Worm (Caenorhabditis elegans) whole organism, young adult: Measurements from ENCODE around the gene C35D10.12.

Source experiments
- B0035.1 ChIP-seq: sonication (generic microtip); optimal IDR thresholded peaks from 2 replicates; lab custom pipeline; 2016; ENCODE audit warnings: missing genetic modification characterization, mild to moderate bottlenecking, missing compliant biosample characterization, missing genotype, missing genetic modification reagents
- B0261.1 ChIP-seq: sonication (generic microtip); optimal IDR thresholded peaks from 2 replicates; lab custom pipeline; 2016; ENCODE audit warnings: mild to moderate bottlenecking, missing genetic modification characterization, moderate library complexity, missing compliant biosample characterization
- F10E7.11 ChIP-seq: sonication (generic microtip); optimal IDR thresholded peaks from 2 replicates; lab custom pipeline; 2017; ENCODE audit warnings: mild to moderate bottlenecking, missing genetic modification characterization, moderate library complexity, missing compliant biosample characterization
- F22D6.2 ChIP-seq: sonication (generic microtip); optimal IDR thresholded peaks from 2 replicates; lab custom pipeline; 2016; ENCODE audit warnings: mild to moderate bottlenecking, missing genetic modification characterization, missing compliant biosample characterization
- F49E8.2 ChIP-seq: sonication (generic microtip); optimal IDR thresholded peaks from 3 replicates; lab custom pipeline; 2017; ENCODE audit warnings: missing genetic modification characterization, mild to moderate bottlenecking, missing compliant biosample characterization, antibody characterized with exemption, moderate library complexity; ENCODE audit not compliant: insufficient read depth
- T07F8.4 ChIP-seq: sonication (generic microtip); optimal IDR thresholded peaks from 2 replicates; lab custom pipeline; 2016; ENCODE audit warnings: mild to moderate bottlenecking, missing genetic modification characterization, moderate library complexity, missing compliant biosample characterization
- Y56A3A.18 ChIP-seq: fragments of 200-800 bp; sonication (Bioruptor generic); IDR thresholded peaks from 2 replicates; pipeline ENCODE4 v1.3.6; 2022; ENCODE audit warnings: missing genetic modification reagents, missing genetic modification characterization, missing compliant biosample characterization
- Y67H2A.10 ChIP-seq: fragments of 200-800 bp; sonication (Bioruptor generic); conservative IDR thresholded peaks from 2 replicates; pipeline ENCODE4 v1.3.6; 2022; ENCODE audit warnings: missing genetic modification reagents, missing genetic modification characterization, missing compliant biosample characterization
- ZK185.1 ChIP-seq: sonication (generic microtip); optimal IDR thresholded peaks from 2 replicates; lab custom pipeline; 2016; ENCODE audit warnings: mild to moderate bottlenecking, missing genetic modification characterization, missing compliant biosample characterization; ENCODE audit not compliant: poor library complexity, severe bottlenecking
- akir-1 ChIP-seq: fragments of 200-800 bp; sonication (Bioruptor generic); optimal IDR thresholded peaks from 2 replicates; lab custom pipeline; 2018; ENCODE audit warnings: mild to moderate bottlenecking, missing genetic modification characterization, moderate library complexity, missing compliant biosample characterization
- aptf-2 ChIP-seq: fragments of 200-800 bp; sonication (Bioruptor generic); conservative IDR thresholded peaks from 2 replicates; pipeline ENCODE4 v1.3.6; 2022; ENCODE audit warnings: missing genetic modification reagents, missing genetic modification characterization, missing compliant biosample characterization
- aptf-3 ChIP-seq: fragments of 200-800 bp; sonication (Bioruptor generic); IDR thresholded peaks from 2 replicates; pipeline ENCODE4 v1.3.6; 2022; ENCODE audit warnings: missing genetic modification characterization, missing compliant biosample characterization
- atf-7 ChIP-seq: sonication (generic microtip); optimal IDR thresholded peaks from 2 replicates; lab custom pipeline; 2017; ENCODE audit warnings: mild to moderate bottlenecking, missing genetic modification characterization, missing compliant biosample characterization
- attf-3 ChIP-seq: fragments of 200-800 bp; sonication (Bioruptor generic); conservative IDR thresholded peaks from 2 replicates; pipeline ENCODE4 v1.3.6; 2022; ENCODE audit warnings: missing genetic modification reagents, missing genetic modification characterization, missing compliant biosample characterization
- attf-5 ChIP-seq: fragments of 200-800 bp; sonication (Bioruptor generic); optimal IDR thresholded peaks from 2 replicates; lab custom pipeline; 2018; ENCODE audit warnings: mild to moderate bottlenecking, missing genetic modification characterization, missing compliant biosample characterization
- bed-1 ChIP-seq: fragments of 200-800 bp; sonication (Bioruptor generic); IDR thresholded peaks from 2 replicates; pipeline ENCODE4 v1.3.6; 2022; ENCODE audit warnings: missing genetic modification reagents, missing genetic modification characterization, missing compliant biosample characterization
- bed-2 ChIP-seq: fragments of 200-800 bp; sonication (Bioruptor generic); IDR thresholded peaks from 2 replicates; pipeline ENCODE4 v1.3.6; 2022; ENCODE audit warnings: missing genetic modification reagents, missing genetic modification characterization, missing compliant biosample characterization
- ccch-3 ChIP-seq: fragments of 200-800 bp; sonication (Bioruptor generic); optimal IDR thresholded peaks from 2 replicates; lab custom pipeline; 2018; ENCODE audit warnings: mild to moderate bottlenecking, missing genetic modification characterization, missing compliant biosample characterization
- ceh-40 ChIP-seq: fragments of 200-800 bp; sonication (Bioruptor generic); IDR thresholded peaks from 2 replicates; pipeline ENCODE4 v1.3.6; 2022; ENCODE audit warnings: missing genetic modification characterization, missing compliant biosample characterization
- efl-1 ChIP-seq: fragments of 150-350 bp; optimal IDR thresholded peaks from 2 replicates; lab custom pipeline; 2014; ENCODE audit warnings: missing biosample characterization, missing genetic modification reagents, missing genetic modification characterization
- gei-17 ChIP-seq: fragments of 200-800 bp; sonication (Bioruptor generic); optimal IDR thresholded peaks from 2 replicates; lab custom pipeline; 2018; ENCODE audit warnings: mild to moderate bottlenecking, missing genetic modification characterization, missing compliant biosample characterization
- hlh-12 ChIP-seq: sonication (generic microtip); optimal IDR thresholded peaks from 2 replicates; lab custom pipeline; 2016; ENCODE audit warnings: missing genetic modification characterization, missing compliant biosample characterization
- hlh-26 ChIP-seq: fragments of 200-800 bp; sonication (Bioruptor generic); conservative IDR thresholded peaks from 2 replicates; pipeline ENCODE4 v1.3.6; 2022; ENCODE audit warnings: missing genetic modification reagents, missing genetic modification characterization, missing compliant biosample characterization
- hmg-20 ChIP-seq: fragments of 200-800 bp; sonication (Bioruptor generic); IDR thresholded peaks from 2 replicates; pipeline ENCODE4 v1.3.6; 2022; ENCODE audit warnings: missing genetic modification reagents, missing genetic modification characterization, missing compliant biosample characterization
- hsf-1 ChIP-seq: fragments of 200-800 bp; sonication (Bioruptor generic); IDR thresholded peaks from 2 replicates; pipeline ENCODE4 v1.3.6; 2022; ENCODE audit warnings: missing genetic modification reagents, missing genetic modification characterization, missing compliant biosample characterization
- let-607 ChIP-seq, 2 experiments: fragments of 200-800 bp in 1 of 2; sonication (Bioruptor generic) in 1 of 2; sonication (generic microtip) in 1 of 2; optimal IDR thresholded peaks; 2 replicates each; lab custom pipeline; 2016 to 2018; ENCODE audit warnings: mild to moderate bottlenecking in 2 of 2, missing compliant biosample characterization in 2 of 2, missing genetic modification characterization in 2 of 2, moderate library complexity in 2 of 2, missing genotype in 1 of 2
- lin-40 ChIP-seq: sonication (generic microtip); optimal IDR thresholded peaks from 2 replicates; lab custom pipeline; 2016; ENCODE audit warnings: missing genetic modification characterization, mild to moderate bottlenecking, missing compliant biosample characterization, missing genotype, missing genetic modification reagents
- lsl-1 ChIP-seq: fragments of 200-800 bp; sonication (Bioruptor generic); optimal IDR thresholded peaks from 2 replicates; lab custom pipeline; 2018; ENCODE audit warnings: mild to moderate bottlenecking, missing genetic modification characterization, moderate library complexity, missing compliant biosample characterization
- madf-3 ChIP-seq: fragments of 200-800 bp; sonication (Bioruptor generic); IDR thresholded peaks from 2 replicates; pipeline ENCODE4 v1.3.6; 2022; ENCODE audit warnings: missing genetic modification reagents, missing genetic modification characterization, missing compliant biosample characterization
- madf-8 ChIP-seq: fragments of 200-800 bp; sonication (Bioruptor generic); conservative IDR thresholded peaks from 2 replicates; pipeline ENCODE4 v1.3.6; 2022; ENCODE audit warnings: missing genetic modification reagents, missing genetic modification characterization, missing compliant biosample characterization
- mxl-1 ChIP-seq: sonication (generic microtip); optimal IDR thresholded peaks from 2 replicates; lab custom pipeline; 2016; ENCODE audit warnings: missing genetic modification characterization, missing compliant biosample characterization
- nhr-120 ChIP-seq: fragments of 200-800 bp; sonication (Bioruptor generic); IDR thresholded peaks from 2 replicates; pipeline ENCODE4 v1.3.6; 2022; ENCODE audit warnings: missing genetic modification characterization, missing compliant biosample characterization
- nhr-27 ChIP-seq: fragments of 200-800 bp; sonication (Bioruptor generic); optimal IDR thresholded peaks from 2 replicates; lab custom pipeline; 2018; ENCODE audit warnings: mild to moderate bottlenecking, missing genetic modification characterization, moderate library complexity, missing compliant biosample characterization
- pbrm-1 ChIP-seq: fragments of 200-800 bp; sonication (Bioruptor generic); IDR thresholded peaks from 2 replicates; pipeline ENCODE4 v1.3.6; 2022; ENCODE audit warnings: missing genetic modification reagents, missing genetic modification characterization, missing compliant biosample characterization
- rec-8 ChIP-seq, 2 experiments: sonication (generic microtip); optimal IDR thresholded peaks; 2 replicates each; lab custom pipeline; 2016; ENCODE audit warnings: mild to moderate bottlenecking in 2 of 2, missing genetic modification characterization in 2 of 2, missing genetic modification reagents in 2 of 2, missing genotype in 2 of 2, missing biosample characterization in 1 of 2, missing compliant biosample characterization in 1 of 2, moderate library complexity in 1 of 2
- snpc-1.1 ChIP-seq: sonication (generic microtip); optimal IDR thresholded peaks from 2 replicates; lab custom pipeline; 2017; ENCODE audit warnings: missing genetic modification characterization, mild to moderate bottlenecking, missing compliant biosample characterization, antibody characterized with exemption, moderate library complexity, missing genotype, missing genetic modification reagents; ENCODE audit not compliant: insufficient read depth
- snpc-1.3 ChIP-seq: sonication (generic microtip); optimal IDR thresholded peaks from 2 replicates; lab custom pipeline; 2017; ENCODE audit warnings: missing genetic modification characterization, mild to moderate bottlenecking, missing compliant biosample characterization, antibody characterized with exemption, moderate library complexity, missing genotype, missing genetic modification reagents; ENCODE audit not compliant: insufficient read depth
- snpc-4 ChIP-seq, 5 experiments: fragments of 150-350 bp in 1 of 5; sonication (generic microtip) in 4 of 5; optimal IDR thresholded peaks; 2 replicates each; lab custom pipeline; 2014 to 2018; ENCODE audit warnings: missing genetic modification characterization in 5 of 5, missing biosample characterization in 3 of 5, antibody characterized with exemption in 2 of 5, mild to moderate bottlenecking in 2 of 5, missing compliant biosample characterization in 2 of 5, missing genotype in 2 of 5, moderate library complexity in 2 of 5, missing genetic modification reagents in 1 of 5
- sptf-2 ChIP-seq: fragments of 200-800 bp; sonication (Bioruptor generic); optimal IDR thresholded peaks from 2 replicates; lab custom pipeline; 2018; ENCODE audit warnings: mild to moderate bottlenecking, missing genetic modification characterization, missing compliant biosample characterization
- unc-130 ChIP-seq: sonication (generic microtip); optimal IDR thresholded peaks from 2 replicates; lab custom pipeline; 2016; ENCODE audit warnings: missing genetic modification reagents, missing genetic modification characterization, missing compliant biosample characterization
- ztf-18 ChIP-seq: sonication (generic microtip); optimal IDR thresholded peaks from 2 replicates; lab custom pipeline; 2016; ENCODE audit warnings: missing genotype, mild to moderate bottlenecking, missing genetic modification characterization, missing compliant biosample characterization
- ztf-26 ChIP-seq: sonication (generic microtip); optimal IDR thresholded peaks from 2 replicates; lab custom pipeline; 2017; ENCODE audit warnings: missing genetic modification characterization, missing compliant biosample characterization
- ztf-28 ChIP-seq: fragments of 200-800 bp; sonication (Bioruptor generic); IDR thresholded peaks from 2 replicates; pipeline ENCODE4 v1.3.6; 2022; ENCODE audit warnings: missing genetic modification reagents, missing genetic modification characterization, missing compliant biosample characterization
- ztf-6 ChIP-seq: fragments of 200-800 bp; sonication (Bioruptor generic); IDR thresholded peaks from 2 replicates; pipeline ENCODE4 v1.3.6; 2022; ENCODE audit warnings: missing genetic modification reagents, missing genetic modification characterization, missing compliant biosample characterization

C35D10.12 gene

ce11 chrIII:4830207-4830606 lies 44.4 kb downstream of the C35D10.12 start, which contains the start of gene nspd-9:
Gene nspd-9, minus strand, starts transcription at chrIII:4830307.
- TF ChIP-seq rec-8 (tag; optimal IDR thresholded peaks at IDR 0.05; lab: Kevin White, UChicago) (no peak), efl-1 (GFP tag; lab: Kevin White, UChicago) (no peak), aptf-3 (GFP tag; lab: Robert Waterston, UW) (no peak), F49E8.2 (tag; lab: Kevin White, UChicago) (no peak), madf-3 (no peak), sptf-2 (GFP tag; lab: Kevin White, UChicago) (no peak), hsf-1 (GFP tag; lab: Robert Waterston, UW) (no peak), ZK185.1 (no peak), mxl-1 (tag; lab: Kevin White, UChicago) (no peak), hlh-26 (GFP tag; lab: Robert Waterston, UW) (no peak), pbrm-1 (GFP tag; lab: Robert Waterston, UW) (no peak), attf-3 (GFP tag; lab: Robert Waterston, UW) (no peak), ztf-6 (no peak), attf-5 (GFP tag; lab: Kevin White, UChicago) (no peak), Y67H2A.10 (GFP tag; lab: Robert Waterston, UW) (no peak), ceh-40 (GFP tag; lab: Robert Waterston, UW) (no peak), T07F8.4 (no peak), F10E7.11 (tag; lab: Kevin White, UChicago) (no peak)

- no peak for TF ChIP-seq snpc-1.1 (tag; lab: Kevin White, UChicago)
- TF ChIP-seq Y56A3A.18 (GFP tag; lab: Robert Waterston, UW), result no peak
- TF ChIP-seq bed-2 (GFP tag; lab: Robert Waterston, UW), result no peak
- TF ChIP-seq lin-40, result no peak
- no peak for TF ChIP-seq gei-17 (GFP tag; lab: Kevin White, UChicago)
- TF ChIP-seq T07F8.4, result no peak
- TF ChIP-seq bed-1 (GFP tag; lab: Robert Waterston, UW), result no peak
- TF ChIP-seq B0261.1, result no peak
- TF ChIP-seq F10E7.11 (tag; lab: Kevin White, UChicago), result no peak
- no peak for TF ChIP-seq unc-130 (GFP tag; lab: Kevin White, UChicago)
- TF ChIP-seq ztf-26 (tag; lab: Kevin White, UChicago), result no peak
- no peak for TF ChIP-seq let-607 (tag; optimal IDR thresholded peaks at IDR 0.05; lab: Kevin White, UChicago)
- no peak for TF ChIP-seq madf-8
Measured at ce11 chrIII:4829440-4829839, 45.1 kb downstream of the C35D10.12 start, which contains the start of gene F26A1.9. Gene F26A1.9, minus strand, starts transcription at chrIII:4829540.

ce11 chrIII:4826606-4827005 lies 48.0 kb downstream of the C35D10.12 start, which contains the start of gene F26A1.3:
Gene F26A1.3, plus strand, starts transcription at chrIII:4826906.
- TF ChIP-seq nhr-27 (tag; lab: Kevin White, UChicago) (no peak), hmg-20 (GFP tag; lab: Robert Waterston, UW) (no peak), ztf-28 (GFP tag; lab: Robert Waterston, UW) (no peak), ztf-18 (tag; lab: Kevin White, UChicago) (no peak), B0035.1 (tag; lab: Kevin White, UChicago) (no peak), F22D6.2 (tag; lab: Kevin White, UChicago) (no peak), akir-1 (GFP tag; lab: Kevin White, UChicago) (no peak), snpc-1.3 (tag; lab: Kevin White, UChicago) (no peak), ztf-6 (no peak), ccch-3 (GFP tag; lab: Kevin White, UChicago) (no peak), lsl-1 (no peak), hlh-12 (tag; lab: Kevin White, UChicago) (no peak), unc-130 (GFP tag; lab: Kevin White, UChicago) (no peak), aptf-2 (GFP tag; lab: Robert Waterston, UW) (no peak), snpc-4 (GFP tag; optimal IDR thresholded peaks at IDR 0.05; lab: Kevin White, UChicago) (no peak), snpc-4 (tag; optimal IDR thresholded peaks at IDR 0.05; lab: Kevin White, UChicago) (no peak), atf-7 (no peak), nhr-120 (GFP tag; lab: Robert Waterston, UW) (no peak)
- TF ChIP-seq, all 124 proteins: peak for 0
